Fruit fly (Drosophila melanogaster) whole organism, embryonic: ENCODE data around the gene CG15141.

Experiments
- ATbp ChIP-seq: fragments of 200-800 bp; sonication (Bioruptor generic); optimal IDR thresholded peaks from 2 replicates; lab custom pipeline; 2017; ENCODE audit warnings: missing biosample characterization, mild to moderate bottlenecking, missing genetic modification characterization, missing genetic modification reagents
- B-H2 ChIP-seq: fragments of 200-800 bp; sonication (Bioruptor generic); optimal IDR thresholded peaks from 2 replicates; lab custom pipeline; 2018; ENCODE audit warnings: missing biosample characterization, mild to moderate bottlenecking, missing genetic modification characterization
- Blimp-1 ChIP-seq: fragments of 200-800 bp; sonication (Bioruptor generic); optimal IDR thresholded peaks from 3 replicates; lab custom pipeline; 2018; ENCODE audit warnings: missing biosample characterization, missing genetic modification characterization, mild to moderate bottlenecking, moderate library complexity, missing genetic modification reagents
- BtbVII ChIP-seq: fragments of 200-800 bp; sonication (Bioruptor generic); optimal IDR thresholded peaks from 3 replicates; lab custom pipeline; 2017; ENCODE audit warnings: missing biosample characterization, mild to moderate bottlenecking, missing genetic modification characterization
- C15 ChIP-seq: fragments of 200-800 bp; sonication (Bioruptor generic); IDR thresholded peaks from 3 replicates; pipeline ENCODE4 v1.3.6; 2022; ENCODE audit warnings: missing biosample characterization, missing genetic modification characterization
- CG10209 ChIP-seq: fragments of 200-800 bp; sonication (Bioruptor generic); optimal IDR thresholded peaks from 3 replicates; lab custom pipeline; 2017; ENCODE audit warnings: missing biosample characterization, mild to moderate bottlenecking, missing genetic modification characterization, missing genetic modification reagents
- CG10366 ChIP-seq: fragments of 200-800 bp; sonication (Bioruptor generic); IDR thresholded peaks from 2 replicates; pipeline ENCODE4 v1.3.6; 2022; ENCODE audit warnings: missing biosample characterization, missing genetic modification characterization
- CG10654 ChIP-seq: fragments of 200-800 bp; sonication (Bioruptor generic); optimal IDR thresholded peaks from 2 replicates; lab custom pipeline; 2016; ENCODE audit warnings: missing biosample characterization, missing genetic modification characterization
- CG11504 ChIP-seq: fragments of 200-800 bp; sonication (Bioruptor generic); optimal IDR thresholded peaks from 3 replicates; lab custom pipeline; 2019; ENCODE audit warnings: missing biosample characterization, mild to moderate bottlenecking, missing genetic modification characterization, moderate library complexity
- CG11696 ChIP-seq: fragments of 200-800 bp; sonication (Bioruptor generic); IDR thresholded peaks from 2 replicates; pipeline ENCODE4 v1.3.6; 2022; ENCODE audit warnings: missing biosample characterization, missing genetic modification characterization
- CG12155 ChIP-seq: fragments of 200-800 bp; sonication (Bioruptor generic); optimal IDR thresholded peaks from 3 replicates; lab custom pipeline; 2016; ENCODE audit warnings: missing biosample characterization, missing genetic modification characterization
- CG12236 ChIP-seq: fragments of 200-800 bp; sonication (Bioruptor generic); optimal IDR thresholded peaks from 2 replicates; lab custom pipeline; 2016; ENCODE audit warnings: missing biosample characterization, missing genetic modification characterization
- CG13287 ChIP-seq: fragments of 200-800 bp; sonication (Bioruptor generic); IDR thresholded peaks from 2 replicates; pipeline ENCODE4 v1.3.6; 2022; ENCODE audit warnings: missing biosample characterization, missing genetic modification characterization; ENCODE audit not compliant: partially characterized antibody
- CG14667 ChIP-seq: fragments of 200-800 bp; sonication (Bioruptor generic); IDR thresholded peaks from 2 replicates; pipeline ENCODE4 v1.3.6; 2022; ENCODE audit warnings: missing biosample characterization, missing genetic modification characterization
- CG15479 ChIP-seq: fragments of 200-800 bp; sonication (Bioruptor generic); optimal IDR thresholded peaks from 3 replicates; lab custom pipeline; 2019; ENCODE audit warnings: missing biosample characterization, mild to moderate bottlenecking, missing genetic modification characterization, moderate library complexity
- CG1603 ChIP-seq: fragments of 200-800 bp; sonication (Bioruptor generic); optimal IDR thresholded peaks from 2 replicates; lab custom pipeline; 2019; ENCODE audit warnings: missing biosample characterization, mild to moderate bottlenecking, missing genetic modification characterization, moderate library complexity
- CG17802 ChIP-seq: fragments of 200-800 bp; sonication (Bioruptor generic); optimal IDR thresholded peaks from 2 replicates; lab custom pipeline; 2018; ENCODE audit warnings: missing biosample characterization, mild to moderate bottlenecking, missing genetic modification characterization, moderate library complexity
- CG2199 ChIP-seq: fragments of 200-800 bp; sonication (Bioruptor generic); IDR thresholded peaks from 3 replicates; pipeline ENCODE4 v1.3.6; 2022; ENCODE audit warnings: missing biosample characterization, missing genetic modification characterization
- CG31388 ChIP-seq: fragments of 200-800 bp; sonication (Bioruptor generic); optimal IDR thresholded peaks from 2 replicates; lab custom pipeline; 2016; ENCODE audit warnings: missing biosample characterization, missing genetic modification characterization
- CG34422 ChIP-seq: fragments of 200-800 bp; sonication (Bioruptor generic); IDR thresholded peaks from 3 replicates; pipeline ENCODE4 v1.3.6; 2022; ENCODE audit warnings: missing biosample characterization, missing genetic modification characterization
- CG4854 ChIP-seq: fragments of 200-800 bp; sonication (Bioruptor generic); optimal IDR thresholded peaks from 2 replicates; lab custom pipeline; 2016; ENCODE audit warnings: missing biosample characterization, missing genetic modification characterization, inconsistent platforms
- CG8924 ChIP-seq: fragments of 200-800 bp; optimal IDR thresholded peaks from 3 replicates; lab custom pipeline; 2019; ENCODE audit warnings: missing biosample characterization, mild to moderate bottlenecking, missing genetic modification characterization, moderate library complexity
- CG9876 ChIP-seq: fragments of 200-800 bp; sonication (Bioruptor generic); optimal IDR thresholded peaks from 2 replicates; lab custom pipeline; 2016; ENCODE audit warnings: missing biosample characterization, missing genetic modification characterization
- CTCF ChIP-seq: fragments of 200-800 bp; sonication (Bioruptor generic); optimal IDR thresholded peaks from 2 replicates; lab custom pipeline; 2017; ENCODE audit warnings: missing biosample characterization, mild to moderate bottlenecking, missing genetic modification characterization, moderate library complexity
- D19A ChIP-seq: fragments of 200-800 bp; optimal IDR thresholded peaks from 3 replicates; lab custom pipeline; 2019; ENCODE audit warnings: missing biosample characterization, mild to moderate bottlenecking, missing genetic modification characterization, moderate library complexity
- Drgx ChIP-seq: fragments of 200-800 bp; sonication (Bioruptor generic); IDR thresholded peaks from 2 replicates; pipeline ENCODE4 v1.3.6; 2022; ENCODE audit warnings: missing biosample characterization, missing genetic modification characterization
- Gsc ChIP-seq: fragments of 200-800 bp; sonication (Bioruptor generic); IDR thresholded peaks from 2 replicates; pipeline ENCODE4 v1.3.6; 2022; ENCODE audit warnings: missing biosample characterization, missing genetic modification characterization
- HHEX ChIP-seq: fragments of 200-800 bp; sonication (Bioruptor generic); optimal IDR thresholded peaks from 3 replicates; lab custom pipeline; 2017; ENCODE audit warnings: missing biosample characterization, mild to moderate bottlenecking, missing genetic modification characterization, missing genetic modification reagents
- Hsf ChIP-seq: fragments of 200-800 bp; sonication (Bioruptor generic); optimal IDR thresholded peaks from 3 replicates; lab custom pipeline; 2016; ENCODE audit warnings: missing biosample characterization, missing genetic modification characterization
- Lhr ChIP-seq: fragments of 200-800 bp; sonication (Bioruptor generic); optimal IDR thresholded peaks from 3 replicates; lab custom pipeline; 2017; ENCODE audit warnings: mild to moderate bottlenecking, missing biosample characterization, missing genetic modification reagents, missing genetic modification characterization
- Max ChIP-seq: fragments of 200-800 bp; sonication (Bioruptor generic); optimal IDR thresholded peaks from 2 replicates; lab custom pipeline; 2016; ENCODE audit warnings: missing biosample characterization, mild to moderate bottlenecking, missing genetic modification characterization
- Med ChIP-seq: fragments of 200-800 bp; sonication (Bioruptor generic); peaks from one replicate; lab custom pipeline; 2016; ENCODE audit warnings: missing biosample characterization, missing genetic modification characterization, mild to moderate bottlenecking, inconsistent platforms, moderate library complexity
- Mes4 ChIP-seq: fragments of 200-800 bp; sonication (Bioruptor generic); optimal IDR thresholded peaks from 2 replicates; lab custom pipeline; 2016; ENCODE audit warnings: missing biosample characterization, missing genetic modification characterization
- NC2β ChIP-seq: fragments of 200-800 bp; sonication (Bioruptor generic); optimal IDR thresholded peaks from 2 replicates; lab custom pipeline; 2016; ENCODE audit warnings: missing biosample characterization, missing genetic modification characterization
- Vsx1 ChIP-seq: fragments of 200-800 bp; sonication (Bioruptor generic); optimal IDR thresholded peaks from 2 replicates; lab custom pipeline; 2017; ENCODE audit warnings: missing biosample characterization, mild to moderate bottlenecking, missing genetic modification characterization, missing genetic modification reagents
- Xrp1 ChIP-seq: fragments of 200-800 bp; sonication (Bioruptor generic); IDR thresholded peaks from 2 replicates; pipeline ENCODE4 v1.3.6; 2022; ENCODE audit warnings: missing biosample characterization, missing genetic modification characterization
- YL-1 ChIP-seq: fragments of 200-800 bp; sonication (Bioruptor generic); optimal IDR thresholded peaks from 3 replicates; lab custom pipeline; 2017; ENCODE audit warnings: missing biosample characterization, mild to moderate bottlenecking, missing genetic modification characterization
- al ChIP-seq: fragments of 200-800 bp; sonication (Bioruptor generic); IDR thresholded peaks from 2 replicates; pipeline ENCODE4 v1.3.6; 2022; ENCODE audit warnings: missing biosample characterization, missing genetic modification characterization
- ash1 ChIP-seq: fragments of 200-800 bp; sonication (Bioruptor generic); optimal IDR thresholded peaks from 2 replicates; lab custom pipeline; 2018; ENCODE audit warnings: missing biosample characterization, mild to moderate bottlenecking, missing genetic modification characterization
- br ChIP-seq: fragments of >200 bp; optimal IDR thresholded peaks from 2 replicates; lab custom pipeline; 2017
- cad ChIP-seq: fragments of >200 bp; optimal IDR thresholded peaks from 2 replicates; lab custom pipeline; 2017; ENCODE audit warnings: missing biosample characterization, missing genetic modification characterization
- kni ChIP-seq: fragments of 200-800 bp; sonication (Bioruptor generic); optimal IDR thresholded peaks from 3 replicates; lab custom pipeline; 2017; ENCODE audit warnings: mild to moderate bottlenecking, missing biosample characterization, missing genetic modification reagents, missing genetic modification characterization
- lilli ChIP-seq: fragments of 200-800 bp; sonication (Bioruptor generic); optimal IDR thresholded peaks from 3 replicates; lab custom pipeline; 2016; ENCODE audit warnings: missing biosample characterization, missing genetic modification characterization
- maf-S ChIP-seq: fragments of 200-800 bp; sonication (Bioruptor generic); optimal IDR thresholded peaks from 2 replicates; lab custom pipeline; 2016; ENCODE audit warnings: missing biosample characterization, missing genetic modification characterization
- run ChIP-seq: fragments of 200-800 bp; sonication (Bioruptor generic); optimal IDR thresholded peaks from 3 replicates; lab custom pipeline; 2018; ENCODE audit warnings: missing biosample characterization, mild to moderate bottlenecking, missing genetic modification characterization
- schlank ChIP-seq: fragments of 200-800 bp; sonication (Bioruptor generic); optimal IDR thresholded peaks from 2 replicates; lab custom pipeline; 2018; ENCODE audit warnings: missing biosample characterization, mild to moderate bottlenecking, missing genetic modification characterization
- scrt ChIP-seq: fragments of 200-800 bp; sonication (Bioruptor generic); optimal IDR thresholded peaks from 2 replicates; lab custom pipeline; 2018; ENCODE audit warnings: missing biosample characterization, mild to moderate bottlenecking, missing genetic modification characterization, moderate library complexity
- sens-2 ChIP-seq: fragments of 200-800 bp; sonication (Bioruptor generic); IDR thresholded peaks from 2 replicates; pipeline ENCODE4 v1.3.6; 2022; ENCODE audit warnings: missing biosample characterization, missing genetic modification characterization
- usp ChIP-seq: fragments of >200 bp; optimal IDR thresholded peaks from 2 replicates; lab custom pipeline; 2017; ENCODE audit warnings: missing biosample characterization, missing genetic modification characterization
- vvl ChIP-seq: fragments of 200-800 bp; sonication (Bioruptor generic); IDR thresholded peaks from 2 replicates; pipeline ENCODE4 v1.3.6; 2022; ENCODE audit warnings: missing biosample characterization, missing genetic modification characterization

CG15141 gene

DNA sequence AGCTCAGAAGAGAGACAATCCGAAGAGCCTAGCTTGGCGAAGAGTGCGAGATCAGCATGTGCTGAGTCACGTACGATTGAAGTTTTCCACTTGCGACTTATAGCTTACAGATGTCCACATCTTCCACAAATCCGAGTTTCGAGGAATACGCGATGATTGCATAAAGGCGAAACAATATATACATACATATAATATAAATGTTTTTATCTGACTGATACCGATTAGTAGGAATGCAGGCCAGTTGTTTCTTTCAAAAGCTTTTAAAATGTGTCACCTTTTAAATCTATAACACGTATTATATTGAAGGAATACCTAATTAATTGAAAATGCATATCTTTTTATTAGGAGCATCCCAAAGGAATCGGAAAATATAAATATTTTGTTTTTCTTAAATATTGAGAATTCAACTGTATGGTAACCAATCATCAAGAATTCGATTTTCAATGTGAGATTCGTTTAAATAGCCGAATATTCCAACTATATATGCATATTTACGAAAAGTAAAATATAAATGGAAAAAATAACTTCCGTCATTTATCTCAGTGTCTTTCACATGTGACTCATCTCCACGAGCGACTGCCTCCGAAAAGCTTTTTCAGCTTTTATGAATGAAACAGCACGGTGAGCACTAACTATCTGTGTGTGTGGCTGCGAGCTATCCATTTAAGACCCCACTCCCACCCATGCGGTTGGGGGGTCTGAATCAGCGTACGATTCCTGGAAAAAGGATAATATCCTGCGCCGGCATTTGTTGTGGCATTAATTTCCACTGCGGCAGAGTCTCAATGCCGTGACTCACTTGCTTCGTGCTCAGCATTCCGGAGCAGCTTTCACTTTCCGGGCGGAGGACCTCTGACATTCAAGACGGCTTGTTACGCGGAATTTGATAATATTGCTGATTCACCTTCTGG is 40.3 kb downstream of the CG15141 start (continued):
- TF ChIP-seq YL-1 (GFP tag; lab: Kevin White, UChicago) (no peak), ATbp (peak; percentile 41), CG14667 (no peak), br (lab: Kevin White, UChicago) (no peak), HHEX (GFP tag; lab: Kevin White, UChicago) (peak; percentile 26), schlank (tag; lab: Kevin White, UChicago) (peak; percentile 21), CG4854 (GFP tag; lab: Kevin White, UChicago) (peak; percentile 21), Med (GFP tag; lab: Kevin White, UChicago) (peak; percentile 88), C15 (GFP tag; lab: Robert Waterston, UW) (no peak), ash1 (GFP tag; lab: Kevin White, UChicago) (no peak), run (tag; lab: Kevin White, UChicago) (peak; percentile 49), CG9876 (no peak), CG12236 (GFP tag; lab: Kevin White, UChicago) (no peak), CG12155 (GFP tag; lab: Kevin White, UChicago) (peak; percentile 64), CG13287 (GFP tag; lab: Robert Waterston, UW) (no peak), BtbVII (GFP tag; lab: Kevin White, UChicago) (peak; percentile 50), CG34422 (0 out of 3 replicates have a peak, but pooled peaks have one; percentile 38), Vsx1 (peak; percentile 33), Gsc (GFP tag; lab: Robert Waterston, UW) (no peak), Mes4 (no peak), CG10654 (GFP tag; lab: Kevin White, UChicago) (peak; percentile 32), Lhr (GFP tag; lab: Kevin White, UChicago) (no peak), CG17802 (tag; lab: Kevin White, UChicago) (no peak), B-H2 (GFP tag; lab: Kevin White, UChicago) (no peak), Max (peak; percentile 33), CG1603 (tag; lab: Kevin White, UChicago) (peak; percentile 32), CG31388 (GFP tag; lab: Kevin White, UChicago) (no peak), CG10209 (peak; percentile 66), kni (GFP tag; lab: Kevin White, UChicago) (no peak), usp (GFP tag; lab: Kevin White, UChicago) (no peak), CG15479 (GFP tag; lab: Kevin White, UChicago) (no peak), CG11504 (peak; percentile 80), Xrp1 (GFP tag; lab: Robert Waterston, UW) (peak; percentile 48; the same call in 1 of the 2 replicates), CG10366 (GFP tag; lab: Robert Waterston, UW) (peak; percentile 23; the same call in 1 of the 2 replicates), Drgx (GFP tag; lab: Robert Waterston, UW) (no peak; the same call in 1 of the 2 replicates), Blimp-1 (GFP tag; lab: Kevin White, UChicago) (peak; percentile 55), CG11696 (GFP tag; lab: Robert Waterston, UW) (0 out of 2 replicates have a peak, but pooled peaks have one; percentile 36), NC2β (no peak), CG2199 (GFP tag; lab: Robert Waterston, UW) (no peak), cad (GFP tag; lab: Kevin White, UChicago) (no peak), Hsf (GFP tag; lab: Kevin White, UChicago) (peak; percentile 37), lilli (GFP tag; lab: Kevin White, UChicago) (peak; percentile 65), sens-2 (no peak), scrt (GFP tag; lab: Kevin White, UChicago) (peak; percentile 52), vvl (GFP tag; lab: Robert Waterston, UW) (no peak), CTCF (GFP tag; lab: Kevin White, UChicago) (no peak), al (0 out of 2 replicates have a peak, but pooled peaks have one; percentile 30), maf-S (GFP tag; lab: Kevin White, UChicago) (peak; percentile 17), CG8924 (no peak), D19A (tag; lab: Kevin White, UChicago) (peak; percentile 57)
